Worm (Caenorhabditis elegans) whole organism, L4/young adult: Measurements from ENCODE around the gene rhr-2.

ENCODE experiments used
- W03F9.2 ChIP-seq: fragments of 150-350 bp; optimal IDR thresholded peaks from 2 replicates; lab custom pipeline; 2014; ENCODE audit warnings: missing biosample characterization, missing genetic modification characterization
- dao-5 ChIP-seq: sonication (generic microtip); optimal IDR thresholded peaks from 2 replicates; lab custom pipeline; 2016; ENCODE audit warnings: missing genotype, missing genetic modification characterization, moderate library complexity, missing compliant biosample characterization
- him-1 ChIP-seq: sonication (generic microtip); optimal IDR thresholded peaks from 2 replicates; lab custom pipeline; 2016; ENCODE audit warnings: missing genotype, missing genetic modification reagents, missing genetic modification characterization, missing compliant biosample characterization

DNA sequence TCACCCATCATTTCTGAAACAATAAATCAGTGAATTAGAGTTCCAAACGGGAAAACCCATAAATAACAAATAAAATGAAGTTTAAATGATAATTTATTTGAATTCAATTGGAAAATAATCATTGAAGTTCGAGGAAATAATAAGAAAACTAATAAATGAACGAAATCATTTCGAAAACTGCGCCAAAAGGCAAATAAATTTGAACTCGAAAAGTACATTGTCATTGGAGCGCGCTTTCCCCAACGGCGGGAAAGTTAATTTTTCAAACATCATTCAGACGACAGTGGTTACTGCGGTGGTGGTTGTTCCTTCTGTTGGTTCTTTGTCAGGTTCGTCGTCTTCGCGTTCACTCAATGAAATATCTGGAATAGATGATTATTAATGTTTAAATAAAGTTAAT, 3.5 kb upstream of the rhr-2 start, which contains the start of gene npp-22:
- no peak for TF ChIP-seq dao-5 (tag; lab: Kevin White, UChicago)
- TF ChIP-seq W03F9.2 (tag; lab: Kevin White, UChicago): no peak
- TF ChIP-seq him-1 (tag; lab: Kevin White, UChicago): no peak
